Worm (Caenorhabditis elegans): ENCODE data around the gene ceh-7.

DNA sequence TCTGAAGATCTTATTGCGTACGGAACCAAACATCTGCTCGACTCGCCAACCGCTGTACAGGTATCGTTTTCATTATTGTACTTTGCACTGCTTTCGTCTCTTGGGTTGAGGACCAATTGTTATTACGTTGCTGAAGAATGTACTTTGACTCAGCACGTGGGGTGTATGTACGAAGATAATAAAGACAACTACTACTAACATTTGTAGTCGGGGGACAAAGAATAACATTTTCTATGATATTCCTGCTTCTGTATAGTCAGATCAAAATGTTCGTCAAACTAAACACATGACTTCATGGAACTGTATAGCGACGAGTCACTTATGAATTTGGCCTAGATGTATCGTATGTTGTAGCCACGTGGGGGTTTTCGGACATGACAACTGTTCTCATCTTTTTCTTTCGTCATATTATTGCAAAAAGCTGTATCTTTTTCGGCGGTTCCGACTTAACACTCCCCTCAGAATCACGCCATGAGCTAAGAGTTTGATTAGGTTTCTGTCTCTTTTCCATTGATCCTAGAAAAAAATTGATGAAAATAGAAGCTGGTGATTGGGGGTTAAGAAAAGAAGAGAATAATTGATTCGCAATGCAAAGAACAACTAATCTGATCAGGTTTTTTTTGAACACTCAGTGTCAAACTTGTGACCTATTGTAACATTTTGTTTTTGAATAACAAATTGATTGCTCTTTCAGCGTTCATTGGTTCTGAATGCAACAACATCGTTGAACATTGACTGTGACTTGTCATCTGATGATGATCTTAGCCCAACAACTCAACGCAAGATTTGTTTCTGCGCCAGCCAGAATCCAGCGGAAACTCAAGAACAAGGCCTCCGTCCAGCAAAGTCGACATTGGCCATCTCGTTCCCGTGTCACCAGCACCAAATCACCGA lies 41.2 kb upstream of the ceh-7 start:
- peak; percentile 36 for TF ChIP-seq nhr-43 (tag; optimal IDR thresholded peaks at IDR 0.05; ENCODE audit: poor library complexity, severe bottlenecking)
- TF ChIP-seq tbx-2 (tag; optimal IDR thresholded peaks at IDR 0.05): no peak
- no peak for TF ChIP-seq daf-12 (tag; optimal IDR thresholded peaks at IDR 0.05)
- TF ChIP-seq pqm-1 (tag; optimal IDR thresholded peaks at IDR 0.05): peak; percentile 3
- no peak for TF ChIP-seq lin-15B (tag; optimal IDR thresholded peaks at IDR 0.05)
- TF ChIP-seq ama-1 (optimal IDR thresholded peaks at IDR 0.05): peak; percentile 96
- peak; percentile 14 for TF ChIP-seq mdl-1 (tag; optimal IDR thresholded peaks at IDR 0.05)
- TF ChIP-seq nhr-77 (tag; optimal IDR thresholded peaks at IDR 0.05): no peak
- TF ChIP-seq ceh-82 (tag; optimal IDR thresholded peaks at IDR 0.05): no peak
- TF ChIP-seq nhr-76 (tag; optimal IDR thresholded peaks at IDR 0.05): no peak
- TF ChIP-seq egl-27 (tag; optimal IDR thresholded peaks at IDR 0.05): no peak
- peak; percentile 67 for TF ChIP-seq nhr-23 (tag; optimal IDR thresholded peaks at IDR 0.05)
- no peak for TF ChIP-seq elt-1 (tag; optimal IDR thresholded peaks at IDR 0.05)

Data from whole organism, L3 larva.